Fruit fly (Drosophila melanogaster): ENCODE measurements around the gene Sytalpha.

dm6 chr2L:17591960-17592359, at the start of gene Sytalpha, which contains the start of gene CG6870:
- TF ChIP-seq ttk (optimal IDR thresholded peaks at IDR 0.05) = no peak
- no peak for TF ChIP-seq psq (optimal IDR thresholded peaks at IDR 0.05)
